Worm (Caenorhabditis elegans) whole organism, L1 larva: ENCODE measurements around the gene nspc-19.
"Not testable (repeated sequence)": the region's sequence is repeated elsewhere in the genome, so short reads cannot be mapped to it uniquely, and the experiment has no call there.

Source experiments
- C04F5.9 ChIP-seq: sonication (generic microtip); optimal IDR thresholded peaks from 2 replicates; lab custom pipeline; 2016; ENCODE audit warnings: missing genetic modification characterization, missing compliant biosample characterization
- C16A3.4 ChIP-seq: fragments of 150-350 bp; optimal IDR thresholded peaks from 2 replicates; lab custom pipeline; 2014; ENCODE audit warnings: missing biosample characterization, missing genetic modification characterization
- F16B12.6 ChIP-seq: fragments of 150-350 bp; optimal IDR thresholded peaks from 2 replicates; lab custom pipeline; 2014; ENCODE audit warnings: missing biosample characterization, missing genetic modification characterization
- aha-1 ChIP-seq: fragments of 150-350 bp; optimal IDR thresholded peaks from 2 replicates; lab custom pipeline; 2014; ENCODE audit warnings: missing biosample characterization, missing genetic modification characterization
- ama-1 ChIP-seq: fragments of 150-350 bp; optimal IDR thresholded peaks from 2 replicates; lab custom pipeline; 2014
- ceh-63 ChIP-seq: fragments of 200-800 bp; sonication (Bioruptor generic); optimal IDR thresholded peaks from 2 replicates; lab custom pipeline; 2018; ENCODE audit warnings: mild to moderate bottlenecking, missing genetic modification characterization, missing compliant biosample characterization
- ceh-82 ChIP-seq, 3 experiments: fragments of 150-350 bp in 1 of 3; sonication (generic microtip) in 2 of 3; optimal IDR thresholded peaks; 2 replicates each; lab custom pipeline; 2014 to 2017; ENCODE audit warnings: missing biosample characterization in 3 of 3, missing genetic modification characterization in 3 of 3
- ceh-88 ChIP-seq: fragments of 200-800 bp; sonication (Bioruptor generic); IDR thresholded peaks from 2 replicates; pipeline ENCODE4 v1.3.6; 2022; ENCODE audit warnings: missing genetic modification characterization, missing compliant biosample characterization
- ces-1 ChIP-seq: fragments of 150-350 bp; optimal IDR thresholded peaks from 2 replicates; lab custom pipeline; 2014; ENCODE audit warnings: missing biosample characterization, missing genetic modification reagents, missing genetic modification characterization
- dpl-1 ChIP-seq, 3 experiments: fragments of 150-350 bp in 2 of 3; sonication (generic microtip) in 1 of 3; optimal IDR thresholded peaks; 2 replicates each; lab custom pipeline; 2014 to 2017; ENCODE audit warnings: missing biosample characterization in 3 of 3, missing genetic modification characterization in 3 of 3, missing genetic modification reagents in 3 of 3
- efl-3 ChIP-seq: fragments of 200-800 bp; sonication (Bioruptor generic); optimal IDR thresholded peaks from 2 replicates; lab custom pipeline; 2018; ENCODE audit warnings: mild to moderate bottlenecking, missing genetic modification characterization, missing compliant biosample characterization
- egl-13 ChIP-seq: sonication (generic microtip); optimal IDR thresholded peaks from 2 replicates; lab custom pipeline; 2016; ENCODE audit warnings: missing genotype, missing genetic modification reagents, missing genetic modification characterization, missing compliant biosample characterization
- egl-27 ChIP-seq, 2 experiments: fragments of 150-350 bp in 1 of 2; sonication (generic microtip); optimal IDR thresholded peaks; 3 replicates each; lab custom pipeline; 2017 to 2018; ENCODE audit warnings: missing biosample characterization in 2 of 2, missing genetic modification characterization in 2 of 2, missing genetic modification reagents in 2 of 2
- fkh-10 ChIP-seq: sonication (generic microtip); optimal IDR thresholded peaks from 2 replicates; lab custom pipeline; 2017; ENCODE audit warnings: missing biosample characterization, missing genetic modification reagents, missing genetic modification characterization
- fos-1 ChIP-seq: fragments of 150-350 bp; optimal IDR thresholded peaks from 2 replicates; lab custom pipeline; 2014; ENCODE audit warnings: missing biosample characterization, missing genetic modification characterization
- irx-1 ChIP-seq: sonication (generic microtip); optimal IDR thresholded peaks from 2 replicates; lab custom pipeline; 2016; ENCODE audit warnings: missing genetic modification characterization, missing compliant biosample characterization
- isw-1 ChIP-seq: fragments of 200-800 bp; sonication (Bioruptor generic); IDR thresholded peaks from 2 replicates; pipeline ENCODE4 v1.3.6; 2022; ENCODE audit warnings: missing genetic modification characterization, missing compliant biosample characterization
- lin-13 ChIP-seq: fragments of 150-350 bp; optimal IDR thresholded peaks from 2 replicates; lab custom pipeline; 2014; ENCODE audit warnings: missing biosample characterization, missing genetic modification reagents, missing genetic modification characterization
- lin-14 ChIP-seq: fragments of 200-800 bp; sonication (Bioruptor generic); optimal IDR thresholded peaks from 2 replicates; lab custom pipeline; 2018; ENCODE audit warnings: mild to moderate bottlenecking, missing genetic modification characterization, moderate library complexity, missing compliant biosample characterization
- lin-15B ChIP-seq: fragments of 150-350 bp; sonication (generic microtip); optimal IDR thresholded peaks from 3 replicates; lab custom pipeline; 2014; ENCODE audit warnings: missing biosample characterization, missing genetic modification characterization
- lin-35 ChIP-seq, 2 experiments: fragments of 150-350 bp; optimal IDR thresholded peaks; 2 replicates each; lab custom pipeline; 2014; ENCODE audit warnings: missing biosample characterization in 2 of 2, missing genetic modification characterization in 2 of 2, missing genetic modification reagents in 2 of 2
- lir-3 ChIP-seq: sonication (generic microtip); optimal IDR thresholded peaks from 2 replicates; lab custom pipeline; 2016; ENCODE audit warnings: mild to moderate bottlenecking, missing genetic modification characterization, moderate library complexity, missing compliant biosample characterization; ENCODE audit not compliant: poor library complexity
- lsy-2 ChIP-seq, 2 experiments: fragments of 150-350 bp; optimal IDR thresholded peaks; 2 replicates each; lab custom pipeline; 2014; ENCODE audit warnings: missing biosample characterization in 2 of 2, missing genetic modification characterization in 2 of 2
- mab-9 ChIP-seq: fragments of 200-800 bp; sonication (Bioruptor generic); IDR thresholded peaks from 2 replicates; pipeline ENCODE4 v1.3.6; 2022; ENCODE audit warnings: missing genetic modification reagents, missing genetic modification characterization, missing compliant biosample characterization
- mdl-1 ChIP-seq, 2 experiments: fragments of 150-350 bp; optimal IDR thresholded peaks; 2 replicates each; lab custom pipeline; 2014 to 2017; ENCODE audit warnings: missing biosample characterization in 2 of 2, missing genetic modification characterization in 2 of 2, inconsistent platforms in 1 of 2
- mef-2 ChIP-seq: fragments of 150-350 bp; optimal IDR thresholded peaks from 2 replicates; lab custom pipeline; 2014; ENCODE audit warnings: missing biosample characterization, missing genetic modification characterization
- nhr-11 ChIP-seq: fragments of 150-350 bp; optimal IDR thresholded peaks from 2 replicates; lab custom pipeline; 2014; ENCODE audit warnings: missing biosample characterization, missing genetic modification characterization
- nhr-12 ChIP-seq: sonication (generic microtip); optimal IDR thresholded peaks from 2 replicates; lab custom pipeline; 2017; ENCODE audit warnings: missing biosample characterization, missing genetic modification characterization
- nhr-20 ChIP-seq: sonication (generic microtip); optimal IDR thresholded peaks from 2 replicates; lab custom pipeline; 2016; ENCODE audit warnings: mild to moderate bottlenecking, missing genetic modification characterization, missing compliant biosample characterization
- nhr-237 ChIP-seq: fragments of 150-350 bp; optimal IDR thresholded peaks from 2 replicates; lab custom pipeline; 2014; ENCODE audit warnings: missing biosample characterization, missing genetic modification characterization
- nhr-28 ChIP-seq: fragments of 150-350 bp; optimal IDR thresholded peaks from 2 replicates; lab custom pipeline; 2014; ENCODE audit warnings: missing biosample characterization, missing genetic modification characterization
- nhr-47 ChIP-seq: sonication (generic microtip); optimal IDR thresholded peaks from 2 replicates; lab custom pipeline; 2016; ENCODE audit warnings: mild to moderate bottlenecking, missing genetic modification characterization, moderate library complexity, missing compliant biosample characterization
- nhr-76 ChIP-seq: sonication (generic microtip); optimal IDR thresholded peaks from 2 replicates; lab custom pipeline; 2017; ENCODE audit warnings: missing biosample characterization, missing genetic modification characterization
- nhr-77 ChIP-seq: fragments of 150-350 bp; optimal IDR thresholded peaks from 2 replicates; lab custom pipeline; 2014; ENCODE audit warnings: missing biosample characterization, missing genetic modification characterization
- nhr-85 ChIP-seq: sonication (generic microtip); peaks from one replicate; lab custom pipeline; 2016; ENCODE audit warnings: missing genetic modification characterization, inconsistent platforms, missing compliant biosample characterization
- nhr-90 ChIP-seq: sonication (generic microtip); optimal IDR thresholded peaks from 2 replicates; lab custom pipeline; 2016; ENCODE audit warnings: mild to moderate bottlenecking, missing genetic modification characterization, missing compliant biosample characterization; ENCODE audit not compliant: poor library complexity
- pag-3 ChIP-seq: sonication (generic microtip); optimal IDR thresholded peaks from 2 replicates; lab custom pipeline; 2017; ENCODE audit warnings: missing genetic modification characterization, mild to moderate bottlenecking, missing compliant biosample characterization, antibody characterized with exemption, borderline replicate concordance; ENCODE audit not compliant: insufficient read depth
- pax-3 ChIP-seq: fragments of 200-800 bp; sonication (Bioruptor generic); optimal IDR thresholded peaks from 2 replicates; lab custom pipeline; 2018; ENCODE audit warnings: mild to moderate bottlenecking, missing genetic modification characterization, moderate library complexity, missing compliant biosample characterization
- skn-1 ChIP-seq: fragments of 150-350 bp; optimal IDR thresholded peaks from 2 replicates; lab custom pipeline; 2014; ENCODE audit warnings: missing biosample characterization, missing genetic modification characterization
- snpc-4 ChIP-seq: fragments of 150-350 bp; optimal IDR thresholded peaks from 2 replicates; lab custom pipeline; 2014; ENCODE audit warnings: missing biosample characterization, missing genetic modification characterization
- sox-4 ChIP-seq: sonication (generic microtip); optimal IDR thresholded peaks from 2 replicates; lab custom pipeline; 2016; ENCODE audit warnings: missing genetic modification characterization, missing compliant biosample characterization
- tlp-1 ChIP-seq: fragments of 150-350 bp; optimal IDR thresholded peaks from 2 replicates; lab custom pipeline; 2014; ENCODE audit warnings: missing biosample characterization, missing genetic modification characterization
- unc-30 ChIP-seq: sonication (generic microtip); optimal IDR thresholded peaks from 2 replicates; lab custom pipeline; 2017; ENCODE audit warnings: missing biosample characterization, missing genetic modification characterization
- unc-62 ChIP-seq: fragments of 150-350 bp; optimal IDR thresholded peaks from 2 replicates; lab custom pipeline; 2014; ENCODE audit warnings: missing biosample characterization, missing genetic modification reagents, missing genetic modification characterization
- unc-86 ChIP-seq: sonication (generic microtip); optimal IDR thresholded peaks from 2 replicates; lab custom pipeline; 2016; ENCODE audit warnings: missing genetic modification characterization, missing compliant biosample characterization
- unc-98 ChIP-seq: fragments of 200-800 bp; sonication (Bioruptor generic); IDR thresholded peaks from 2 replicates; pipeline ENCODE4 v1.3.6; 2022; ENCODE audit warnings: missing genetic modification characterization, missing compliant biosample characterization
- vab-15 ChIP-seq: sonication (generic microtip); optimal IDR thresholded peaks from 2 replicates; lab custom pipeline; 2017; ENCODE audit warnings: missing genotype, mild to moderate bottlenecking, missing genetic modification characterization, missing compliant biosample characterization
- zag-1 ChIP-seq: fragments of 150-350 bp; optimal IDR thresholded peaks from 2 replicates; lab custom pipeline; 2014; ENCODE audit warnings: missing biosample characterization, missing genetic modification characterization
- zip-4 ChIP-seq: fragments of 200-800 bp; sonication (Bioruptor generic); optimal IDR thresholded peaks from 2 replicates; lab custom pipeline; 2018; ENCODE audit warnings: mild to moderate bottlenecking, missing genetic modification characterization, moderate library complexity, missing compliant biosample characterization

The nspc-19 gene

ce11 chrX:14525081-14525324 lies 3.5 kb upstream of the nspc-19 start, which contains the start of gene nspc-17:
nspc-17 (minus strand) TSS chrX:14525181.
- not testable (repeated sequence) for TF ChIP-seq nhr-20 (tag; lab: Kevin White, UChicago); ceh-88 (GFP tag; lab: Robert Waterston, UW); lin-14

- TF ChIP-seq nhr-11 (peak; percentile 98), C04F5.9 (tag; lab: Kevin White, UChicago) (peak; percentile 91), nhr-237 (tag; lab: Kevin White, UChicago) (peak; percentile 99), pax-3 (tag; lab: Kevin White, UChicago) (peak; percentile 94), lin-35 (GFP tag; optimal IDR thresholded peaks at IDR 0.05; lab: Kevin White, UChicago) (peak; percentile 79 to 93), egl-27 (tag; optimal IDR thresholded peaks at IDR 0.05; lab: Kevin White, UChicago) (peak; percentile 89 to 98), ceh-63 (GFP tag; lab: Kevin White, UChicago) (peak; percentile 99), fkh-10 (peak; percentile 100), skn-1 (tag; lab: Kevin White, UChicago) (peak; percentile 99), nhr-20 (tag; lab: Kevin White, UChicago) (peak; percentile 98), efl-3 (GFP tag; lab: Kevin White, UChicago) (peak; percentile 96), ces-1 (peak; percentile 95), lir-3 (tag; lab: Kevin White, UChicago) (peak; percentile 91), tlp-1 (peak; percentile 86), zag-1 (tag; lab: Kevin White, UChicago) (peak; percentile 98), dpl-1 (GFP tag; optimal IDR thresholded peaks at IDR 0.05; lab: Kevin White, UChicago) (peak; percentile 62 to 70 (median 66)), unc-30 (peak; percentile 90), mef-2 (tag; lab: Kevin White, UChicago) (peak; percentile 90), nhr-77 (tag; lab: Kevin White, UChicago) (peak; percentile 99), egl-13 (tag; lab: Kevin White, UChicago) (peak; percentile 99), ama-1 (no peak), nhr-12 (tag; lab: Kevin White, UChicago) (peak; percentile 83), nhr-85 (tag; lab: Kevin White, UChicago) (peak; percentile 99), nhr-90 (peak; percentile 100), isw-1 (peak; percentile 92), ceh-82 (tag; optimal IDR thresholded peaks at IDR 0.05; lab: Kevin White, UChicago) (peak; percentile 99 to 100 (median 100)), zip-4 (GFP tag; lab: Kevin White, UChicago) (peak; percentile 97), unc-86 (tag; lab: Kevin White, UChicago) (peak; percentile 97), irx-1 (tag; lab: Kevin White, UChicago) (peak; percentile 100), unc-62 (GFP tag; lab: Kevin White, UChicago) (peak; percentile 77), mab-9 (GFP tag; lab: Robert Waterston, UW) (peak; percentile 97), nhr-47 (tag; lab: Kevin White, UChicago) (peak; percentile 100), nhr-28 (tag; lab: Kevin White, UChicago) (peak; percentile 29), F16B12.6 (tag; lab: Kevin White, UChicago) (peak; percentile 58), snpc-4 (tag; lab: Kevin White, UChicago) (peak; percentile 94), lsy-2 (tag; optimal IDR thresholded peaks at IDR 0.05; lab: Kevin White, UChicago) (peak; percentile 95 to 96), unc-98 (GFP tag; lab: Robert Waterston, UW) (peak; percentile 93), lin-15B (peak; percentile 34), lin-13 (GFP tag; lab: Kevin White, UChicago) (peak; percentile 94), vab-15 (tag; lab: Kevin White, UChicago) (no peak), fos-1 (peak; percentile 98), aha-1 (tag; lab: Kevin White, UChicago) (peak; percentile 94), nhr-76 (tag; lab: Kevin White, UChicago) (peak; percentile 90), sox-4 (tag; lab: Kevin White, UChicago) (peak; percentile 98), pag-3 (peak; percentile 60), mdl-1 (tag; optimal IDR thresholded peaks at IDR 0.05; lab: Kevin White, UChicago) (peak in 1 of 2 experiments; percentile 95), C16A3.4 (tag; lab: Kevin White, UChicago) (peak; percentile 99)
Measured at ce11 chrX:14525325-14526305, 2.9 kb upstream of the nspc-19 start.
